Worm (Caenorhabditis elegans): ENCODE measurements around the gene mig-23.

ce11 chrX:5904603-5905081 is 44.0 kb downstream of the mig-23 start, which contains the start of gene nlp-49:
- TF ChIP-seq ceh-30 (tag; optimal IDR thresholded peaks at IDR 0.05) (no peak), pha-4 (tag; optimal IDR thresholded peaks at IDR 0.05) (no peak), gmeb-2 (tag; optimal IDR thresholded peaks at IDR 0.05) (no peak), nhr-232 (tag; optimal IDR thresholded peaks at IDR 0.05) (no peak), fax-1 (tag; optimal IDR thresholded peaks at IDR 0.05) (no peak)
